Fruit fly (Drosophila melanogaster) whole organism, embryonic: ENCODE results near the gene IM33.

Source experiments
- Ada2b ChIP-seq: fragments of 200-800 bp; sonication (Bioruptor generic); IDR thresholded peaks from 2 replicates; pipeline ENCODE4 v1.3.6; 2022; ENCODE audit warnings: missing biosample characterization, missing genetic modification characterization
- CG10321 ChIP-seq: fragments of 200-800 bp; sonication (Bioruptor generic); IDR thresholded peaks from 2 replicates; pipeline ENCODE4 v1.3.6; 2022; ENCODE audit warnings: missing biosample characterization, missing genetic modification characterization
- CG10959 ChIP-seq: fragments of 200-800 bp; sonication (Bioruptor generic); IDR thresholded peaks from 2 replicates; pipeline ENCODE4 v1.3.6; 2022; ENCODE audit warnings: missing biosample characterization, missing genetic modification characterization
- CG13424 ChIP-seq: fragments of 200-800 bp; sonication (Bioruptor generic); optimal IDR thresholded peaks from 2 replicates; lab custom pipeline; 2019; ENCODE audit warnings: missing biosample characterization, mild to moderate bottlenecking, missing genetic modification characterization, moderate library complexity
- CG1529 ChIP-seq: fragments of 200-800 bp; sonication (Bioruptor generic); optimal IDR thresholded peaks from 3 replicates; lab custom pipeline; 2018; ENCODE audit warnings: missing biosample characterization, missing genetic modification characterization
- CG17359 ChIP-seq: fragments of 200-800 bp; sonication (Bioruptor generic); optimal IDR thresholded peaks from 3 replicates; lab custom pipeline; 2018; ENCODE audit warnings: missing biosample characterization, mild to moderate bottlenecking, missing genetic modification characterization, moderate library complexity
- CG17385 ChIP-seq: fragments of 200-800 bp; sonication (Bioruptor generic); optimal IDR thresholded peaks from 3 replicates; lab custom pipeline; 2018; ENCODE audit warnings: missing biosample characterization, mild to moderate bottlenecking, missing genetic modification characterization
- CG17802 ChIP-seq: fragments of 200-800 bp; sonication (Bioruptor generic); optimal IDR thresholded peaks from 2 replicates; lab custom pipeline; 2018; ENCODE audit warnings: missing biosample characterization, mild to moderate bottlenecking, missing genetic modification characterization, moderate library complexity
- CG1832 ChIP-seq: fragments of 200-800 bp; sonication (Bioruptor generic); optimal IDR thresholded peaks from 2 replicates; lab custom pipeline; 2017; ENCODE audit warnings: missing biosample characterization, mild to moderate bottlenecking, missing genetic modification characterization, inconsistent platforms
- CG18599 ChIP-seq: fragments of 200-800 bp; sonication (Bioruptor generic); optimal IDR thresholded peaks from 3 replicates; lab custom pipeline; 2017; ENCODE audit warnings: missing biosample characterization, missing genetic modification characterization, mild to moderate bottlenecking, moderate library complexity, missing genetic modification reagents
- CG7357 ChIP-seq: fragments of 200-800 bp; sonication (Bioruptor generic); IDR thresholded peaks from 3 replicates; pipeline ENCODE4 v1.3.6; 2022; ENCODE audit warnings: missing biosample characterization, missing genetic modification characterization
- CG7839 ChIP-seq: fragments of 200-800 bp; sonication (Bioruptor generic); optimal IDR thresholded peaks from 3 replicates; lab custom pipeline; 2018; ENCODE audit warnings: missing biosample characterization, mild to moderate bottlenecking, missing genetic modification characterization, moderate library complexity
- CG9797 ChIP-seq: fragments of 200-800 bp; sonication (Bioruptor generic); optimal IDR thresholded peaks from 3 replicates; lab custom pipeline; 2018; ENCODE audit warnings: missing biosample characterization, mild to moderate bottlenecking, missing genetic modification characterization
- Dad ChIP-seq: fragments of 200-800 bp; sonication (Bioruptor generic); optimal IDR thresholded peaks from 3 replicates; lab custom pipeline; 2016; ENCODE audit warnings: missing biosample characterization, missing genetic modification characterization
- Deaf1 ChIP-seq: fragments of 200-800 bp; optimal IDR thresholded peaks from 3 replicates; lab custom pipeline; 2019; ENCODE audit warnings: missing biosample characterization, mild to moderate bottlenecking, missing genetic modification characterization, moderate library complexity
- Drgx ChIP-seq: fragments of 200-800 bp; sonication (Bioruptor generic); IDR thresholded peaks from 2 replicates; pipeline ENCODE4 v1.3.6; 2022; ENCODE audit warnings: missing biosample characterization, missing genetic modification characterization
- HLH3B ChIP-seq: fragments of 200-800 bp; sonication (Bioruptor generic); IDR thresholded peaks from 2 replicates; pipeline ENCODE4 v1.3.6; 2022; ENCODE audit warnings: missing biosample characterization, missing genetic modification characterization
- MESR4 ChIP-seq: fragments of 200-800 bp; sonication (Bioruptor generic); optimal IDR thresholded peaks from 2 replicates; lab custom pipeline; 2018; ENCODE audit warnings: missing biosample characterization, mild to moderate bottlenecking, missing genetic modification characterization, moderate library complexity
- Med ChIP-seq: fragments of 200-800 bp; sonication (Bioruptor generic); peaks from one replicate; lab custom pipeline; 2016; ENCODE audit warnings: missing biosample characterization, missing genetic modification characterization, mild to moderate bottlenecking, inconsistent platforms, moderate library complexity
- Nf-YB ChIP-seq: fragments of 200-800 bp; sonication (Bioruptor generic); optimal IDR thresholded peaks from 3 replicates; lab custom pipeline; 2019; ENCODE audit warnings: missing biosample characterization, mild to moderate bottlenecking, missing genetic modification characterization, moderate library complexity
- Nf-YC ChIP-seq: fragments of 200-800 bp; optimal IDR thresholded peaks from 3 replicates; lab custom pipeline; 2019; ENCODE audit warnings: missing biosample characterization, mild to moderate bottlenecking, missing genetic modification characterization, moderate library complexity
- Oli ChIP-seq: fragments of 200-800 bp; sonication (Bioruptor generic); optimal IDR thresholded peaks from 2 replicates; lab custom pipeline; 2018; ENCODE audit warnings: missing biosample characterization, mild to moderate bottlenecking, missing genetic modification characterization, moderate library complexity
- PHDP ChIP-seq: fragments of 200-800 bp; sonication (Bioruptor generic); optimal IDR thresholded peaks from 3 replicates; lab custom pipeline; 2018; ENCODE audit warnings: missing biosample characterization, mild to moderate bottlenecking, missing genetic modification characterization, moderate library complexity
- Ptx1 ChIP-seq: fragments of 200-800 bp; sonication (Bioruptor generic); IDR thresholded peaks from 2 replicates; pipeline ENCODE4 v1.3.6; 2022; ENCODE audit warnings: missing biosample characterization, missing genetic modification characterization
- Spps ChIP-seq: fragments of 200-800 bp; sonication (Bioruptor generic); optimal IDR thresholded peaks from 2 replicates; lab custom pipeline; 2018; ENCODE audit warnings: missing biosample characterization, mild to moderate bottlenecking, missing genetic modification characterization
- Trl ChIP-seq, 3 experiments: fragments of >200 bp in 2 of 3; fragments of 200-800 bp in 1 of 3; sonication (Bioruptor generic) in 1 of 3; optimal IDR thresholded peaks; 2 replicates in 1 of 3; 3 replicates in 2 of 3; lab custom pipeline; 2016 to 2017; ENCODE audit warnings: missing biosample characterization in 1 of 3, missing genetic modification characterization in 1 of 3
- Usf ChIP-seq: fragments of 200-800 bp; sonication (Bioruptor generic); optimal IDR thresholded peaks from 2 replicates; lab custom pipeline; 2017; ENCODE audit warnings: missing genotype, missing biosample characterization, missing genetic modification characterization
- Xrp1 ChIP-seq: fragments of 200-800 bp; sonication (Bioruptor generic); IDR thresholded peaks from 2 replicates; pipeline ENCODE4 v1.3.6; 2022; ENCODE audit warnings: missing biosample characterization, missing genetic modification characterization
- ab ChIP-seq: fragments of 200-800 bp; sonication (Bioruptor generic); optimal IDR thresholded peaks from 2 replicates; lab custom pipeline; 2016; ENCODE audit warnings: missing biosample characterization, missing genetic modification characterization
- ewg ChIP-seq: fragments of 200-800 bp; sonication (Bioruptor generic); optimal IDR thresholded peaks from 3 replicates; lab custom pipeline; 2017; ENCODE audit warnings: mild to moderate bottlenecking, missing biosample characterization, missing genetic modification reagents, missing genetic modification characterization
- exex ChIP-seq: fragments of 200-800 bp; sonication (Bioruptor generic); optimal IDR thresholded peaks from 4 replicates; lab custom pipeline; 2018; ENCODE audit warnings: missing biosample characterization, mild to moderate bottlenecking, missing genetic modification characterization, moderate library complexity
- jing ChIP-seq: fragments of 200-800 bp; sonication (Bioruptor generic); optimal IDR thresholded peaks from 2 replicates; lab custom pipeline; 2018; ENCODE audit warnings: missing biosample characterization, mild to moderate bottlenecking, missing genetic modification characterization
- mld ChIP-seq: fragments of 200-800 bp; sonication (Bioruptor generic); IDR thresholded peaks from 3 replicates; pipeline ENCODE4 v1.3.6; 2022; ENCODE audit warnings: missing biosample characterization, missing genetic modification characterization; ENCODE audit not compliant: partially characterized antibody
- nau ChIP-seq: fragments of 200-800 bp; sonication (Bioruptor generic); optimal IDR thresholded peaks from 3 replicates; lab custom pipeline; 2017; ENCODE audit warnings: missing biosample characterization, mild to moderate bottlenecking, missing genetic modification characterization, missing genetic modification reagents
- p53 ChIP-seq: fragments of 200-800 bp; sonication (Bioruptor generic); optimal IDR thresholded peaks from 2 replicates; lab custom pipeline; 2016; ENCODE audit warnings: missing biosample characterization, missing genetic modification characterization
- pfk ChIP-seq: fragments of 200-800 bp; sonication (Bioruptor generic); optimal IDR thresholded peaks from 2 replicates; lab custom pipeline; 2018; ENCODE audit warnings: missing biosample characterization, mild to moderate bottlenecking, missing genetic modification characterization, moderate library complexity
- seq ChIP-seq: fragments of 200-800 bp; sonication (Bioruptor generic); IDR thresholded peaks from 2 replicates; pipeline ENCODE4 v1.3.6; 2022; ENCODE audit warnings: missing biosample characterization, missing genetic modification characterization
- shn ChIP-seq: fragments of 200-800 bp; sonication (Bioruptor generic); optimal IDR thresholded peaks from 3 replicates; lab custom pipeline; 2016; ENCODE audit warnings: missing biosample characterization, missing genetic modification characterization
- ttk ChIP-seq: fragments of 200-800 bp; sonication (Bioruptor generic); IDR thresholded peaks from 2 replicates; pipeline ENCODE4 v2.1.2; 2022; ENCODE audit warnings: missing biosample characterization, missing genetic modification characterization
- tup ChIP-seq: fragments of 200-800 bp; sonication (Bioruptor generic); optimal IDR thresholded peaks from 2 replicates; lab custom pipeline; 2016; ENCODE audit warnings: missing biosample characterization, mild to moderate bottlenecking, missing genetic modification characterization, moderate library complexity
- vvl ChIP-seq: fragments of 200-800 bp; sonication (Bioruptor generic); IDR thresholded peaks from 2 replicates; pipeline ENCODE4 v1.3.6; 2022; ENCODE audit warnings: missing biosample characterization, missing genetic modification characterization
- zfh1 ChIP-seq: fragments of 200-800 bp; sonication (Bioruptor generic); IDR thresholded peaks from 3 replicates; pipeline ENCODE4 v1.3.6; 2022; ENCODE audit warnings: missing biosample characterization, missing genetic modification characterization

IM33 gene

dm6 chr2L:3685139-3685851 is 11.2 kb downstream of the IM33 start (continued):
- TF ChIP-seq Dad (GFP tag; lab: Kevin White, UChicago) (no peak), ttk (GFP tag; lab: Robert Waterston, UW) (peak; percentile 22; the same call in 1 of the 2 replicates), CG1529 (no peak), CG7357 (no peak), tup (GFP tag; lab: Kevin White, UChicago) (no peak), Drgx (GFP tag; lab: Robert Waterston, UW) (no peak), CG10959 (GFP tag; lab: Robert Waterston, UW) (0 out of 2 replicates have a peak, but pooled peaks have one; percentile 8), jing (no peak), CG17802 (tag; lab: Kevin White, UChicago) (no peak), PHDP (tag; lab: Kevin White, UChicago) (no peak), nau (GFP tag; lab: Kevin White, UChicago) (no peak), Ada2b (no peak), mld (GFP tag; lab: Robert Waterston, UW) (no peak), Oli (tag; lab: Kevin White, UChicago) (no peak), Spps (tag; lab: Kevin White, UChicago) (no peak), CG17359 (tag; lab: Kevin White, UChicago) (no peak), MESR4 (GFP tag; lab: Kevin White, UChicago) (no peak), Ptx1 (no peak), CG7839 (peak; percentile 25), ab (GFP tag; lab: Kevin White, UChicago) (no peak), exex (tag; lab: Kevin White, UChicago) (no peak), Xrp1 (GFP tag; lab: Robert Waterston, UW) (peak; percentile 55; the same call in 1 of the 2 replicates), Nf-YB (GFP tag; lab: Kevin White, UChicago) (peak; percentile 86), zfh1 (GFP tag; lab: Robert Waterston, UW) (0 out of 3 replicates have a peak, but pooled peaks have one; percentile 49), HLH3B (GFP tag; lab: Robert Waterston, UW) (no peak), CG13424 (tag; lab: Kevin White, UChicago) (no peak)

DNA sequence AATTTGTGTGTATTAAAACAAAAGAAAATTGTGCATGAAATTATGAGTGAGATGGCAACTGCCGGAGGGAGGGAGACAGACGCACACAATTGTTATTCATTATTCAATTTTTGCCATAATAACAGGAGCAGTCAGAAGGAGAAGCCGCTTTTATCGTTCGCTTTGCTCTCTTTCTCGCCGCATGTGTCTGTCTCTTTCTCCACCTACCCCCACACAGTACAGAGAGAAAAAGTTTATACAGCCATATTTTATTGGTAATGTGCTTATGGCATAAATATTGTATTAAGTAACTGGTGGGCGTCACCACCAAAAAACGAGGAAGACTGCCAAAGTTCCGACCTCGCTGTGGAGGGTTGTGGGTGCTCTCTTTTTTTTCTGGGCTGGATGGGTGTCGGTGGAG is 14.0 kb downstream of the IM33 start:
- no peak for TF ChIP-seq CG17385 (GFP tag; lab: Kevin White, UChicago)
- no peak for TF ChIP-seq Med
- TF ChIP-seq vvl (GFP tag; lab: Robert Waterston, UW) = peak; percentile 29; the same call in 1 of the 2 replicates
- peak; percentile 74; the same call in 1 of the 2 replicates for TF ChIP-seq seq (GFP tag; lab: Robert Waterston, UW)
- TF ChIP-seq CG9797 (GFP tag; lab: Kevin White, UChicago) = no peak
- TF ChIP-seq shn = no peak
- peak; percentile 87 for TF ChIP-seq Nf-YB (GFP tag; lab: Kevin White, UChicago)
- TF ChIP-seq pfk (GFP tag; lab: Kevin White, UChicago) = no peak
- peak; percentile 34 for TF ChIP-seq Deaf1 (tag; lab: Kevin White, UChicago)
- TF ChIP-seq CG1832 (GFP tag; lab: Kevin White, UChicago) = peak; percentile 45
- no peak for TF ChIP-seq CG18599 (GFP tag; lab: Kevin White, UChicago)
- TF ChIP-seq MESR4 (GFP tag; lab: Kevin White, UChicago) = no peak
- TF ChIP-seq Usf (GFP tag; lab: Kevin White, UChicago) = no peak
- peak; percentile 31 for TF ChIP-seq ewg (GFP tag; lab: Kevin White, UChicago)
- peak in 1 of 2 experiments; percentile 5 for TF ChIP-seq Trl (optimal IDR thresholded peaks at IDR 0.05; lab: Kevin White, UChicago)
- TF ChIP-seq Trl (GFP tag; optimal IDR thresholded peaks at IDR 0.05; lab: Kevin White, UChicago) = no peak
- TF ChIP-seq p53 (GFP tag; lab: Kevin White, UChicago) = no peak
- TF ChIP-seq Nf-YC (tag; lab: Kevin White, UChicago) = peak; percentile 93
- TF ChIP-seq CG10321 (GFP tag; lab: Robert Waterston, UW) = peak; percentile 81
